Worm (Caenorhabditis elegans) whole organism, late embryonic: ENCODE data around the gene mdt-21.
"Not testable (repeated sequence)": the region's sequence is repeated elsewhere in the genome, so short reads cannot be mapped to it uniquely, and the experiment has no call there.

Experiments used
- K02D7.2 ChIP-seq: sonication (generic microtip); optimal IDR thresholded peaks from 2 replicates; lab custom pipeline; 2017; ENCODE audit warnings: mild to moderate bottlenecking, missing genetic modification characterization, missing compliant biosample characterization
- ceh-30 ChIP-seq: fragments of 150-350 bp; optimal IDR thresholded peaks from 2 replicates; lab custom pipeline; 2014; ENCODE audit warnings: missing biosample characterization, missing genetic modification characterization
- pag-3 ChIP-seq: sonication (generic microtip); optimal IDR thresholded peaks from 2 replicates; lab custom pipeline; 2016; ENCODE audit warnings: missing compliant biosample characterization, missing genetic modification characterization, borderline replicate concordance
- pha-4 ChIP-seq: fragments of 150-350 bp; optimal IDR thresholded peaks from 2 replicates; lab custom pipeline; 2018; ENCODE audit warnings: missing biosample characterization, missing genetic modification reagents, missing genetic modification characterization
- pqm-1 ChIP-seq: sonication (generic microtip); optimal IDR thresholded peaks from 2 replicates; lab custom pipeline; 2016; ENCODE audit warnings: missing genetic modification characterization, missing compliant biosample characterization
- unc-3 ChIP-seq, 2 experiments: fragments of 200-800 bp in 1 of 2; sonication (Bioruptor generic) in 1 of 2; sonication (generic microtip) in 1 of 2; conservative IDR thresholded peaks in 1 of 2; optimal IDR thresholded peaks in 1 of 2; 2 replicates each; pipeline versions ENCODE4 v1.3.6 to Lab custom; 2016 to 2022; ENCODE audit warnings: missing compliant biosample characterization in 2 of 2, missing genetic modification characterization in 2 of 2, missing genetic modification reagents in 1 of 2
- unc-86 ChIP-seq: sonication (generic microtip); optimal IDR thresholded peaks from 2 replicates; lab custom pipeline; 2016; ENCODE audit warnings: missing genetic modification characterization, missing compliant biosample characterization

ce11 chrIII:11792295-11793256 lies 15.2 kb downstream of the mdt-21 start, which contains the start of gene C24H11.2:
- not testable (repeated sequence) for TF ChIP-seq pha-4; unc-3 (GFP tag; conservative IDR thresholded peaks at IDR 0.05; lab: Robert Waterston, UW); pag-3 (tag; lab: Kevin White, UChicago); ceh-30
- TF ChIP-seq unc-3 (tag; optimal IDR thresholded peaks at IDR 0.05; lab: Kevin White, UChicago), result peak; percentile 11
- TF ChIP-seq K02D7.2 (tag; lab: Kevin White, UChicago), result peak; percentile 73
- TF ChIP-seq unc-86 (tag; lab: Kevin White, UChicago), result peak; percentile 10
- peak; percentile 29 for TF ChIP-seq pqm-1 (tag; lab: Kevin White, UChicago)
